Fruit fly (Drosophila melanogaster): ENCODE data around the gene CG31546.

Gene CG31546

DNA sequence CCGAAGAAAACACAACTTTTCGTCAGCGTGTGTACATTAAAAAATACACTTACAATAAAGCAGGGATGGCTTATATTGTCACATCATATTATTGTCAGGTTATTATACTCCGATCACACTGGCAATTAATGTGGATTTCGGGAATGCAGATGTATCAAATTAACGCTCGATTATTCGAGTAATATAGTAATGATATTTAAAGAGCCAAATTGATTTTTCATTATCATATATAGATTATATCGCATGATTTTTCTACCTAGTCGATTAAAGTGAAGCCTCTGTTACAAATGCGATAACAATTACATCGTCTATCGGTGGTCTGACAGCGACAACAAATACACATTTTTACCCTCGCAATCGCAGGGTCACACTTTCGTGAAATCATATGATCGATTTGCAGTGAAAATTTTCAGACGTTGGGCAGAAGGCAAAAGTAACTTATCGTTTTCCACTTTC, 44.0 kb downstream of the CG31546 start, which contains the start of the genes noi and Vha26 (continued):
- TF ChIP-seq CG6765 (GFP tag; optimal IDR thresholded peaks at IDR 0.05) (no peak), CG4328 (GFP tag; optimal IDR thresholded peaks at IDR 0.05) (no peak), CG32772 (GFP tag; IDR thresholded peaks at IDR 0.05) (no peak), bab2 (GFP tag; optimal IDR thresholded peaks at IDR 0.05) (peak; percentile 10), CG10462 (GFP tag; optimal IDR thresholded peaks at IDR 0.05) (no peak), br (optimal IDR thresholded peaks at IDR 0.05) (no peak), CG18619 (GFP tag; optimal IDR thresholded peaks at IDR 0.05) (peak; percentile 20), CG30431 (GFP tag; optimal IDR thresholded peaks at IDR 0.05) (no peak), knrl (GFP tag; IDR thresholded peaks at IDR 0.05; ENCODE audit: partially characterized antibody) (peak; percentile 74), odd (GFP tag; optimal IDR thresholded peaks at IDR 0.05) (no peak), org-1 (GFP tag; optimal IDR thresholded peaks at IDR 0.05) (no peak), CG13296 (GFP tag; optimal IDR thresholded peaks at IDR 0.05) (peak; percentile 7), her (GFP tag; optimal IDR thresholded peaks at IDR 0.05) (no peak), Fer2 (tag; optimal IDR thresholded peaks at IDR 0.05) (peak; percentile 8), dpn (GFP tag; optimal IDR thresholded peaks at IDR 0.05) (peak; percentile 16 to 21), p53 (GFP tag; optimal IDR thresholded peaks at IDR 0.05) (no peak), ab (GFP tag; optimal IDR thresholded peaks at IDR 0.05) (no peak), CG10366 (GFP tag; IDR thresholded peaks at IDR 0.05) (no peak), CG8281 (tag; optimal IDR thresholded peaks at IDR 0.05) (no peak), CG4282 (GFP tag; optimal IDR thresholded peaks at IDR 0.05) (no peak), Asciz (GFP tag; optimal IDR thresholded peaks at IDR 0.05) (no peak), Hey (tag; optimal IDR thresholded peaks at IDR 0.05) (no peak), Scr (GFP tag; IDR thresholded peaks at IDR 0.05; ENCODE audit: partially characterized antibody) (peak; percentile 65), gsb-n (tag; optimal IDR thresholded peaks at IDR 0.05) (no peak), CG18764 (GFP tag; optimal IDR thresholded peaks at IDR 0.05) (peak; percentile 29), MBD-R2 (GFP tag; IDR thresholded peaks at IDR 0.05) (peak; percentile 61), salm (tag; optimal IDR thresholded peaks at IDR 0.05) (no peak), ken (GFP tag; IDR thresholded peaks at IDR 0.05) (no peak), CG1233 (GFP tag; optimal IDR thresholded peaks at IDR 0.05) (no peak), CG8388 (GFP tag; optimal IDR thresholded peaks at IDR 0.05) (no peak), danr (GFP tag; IDR thresholded peaks at IDR 0.05) (no peak), Hand (GFP tag; optimal IDR thresholded peaks at IDR 0.05) (no peak), CG11247 (GFP tag; IDR thresholded peaks at IDR 0.05) (no peak), hb (GFP tag; IDR thresholded peaks at IDR 0.05; ENCODE audit: partially characterized antibody) (peak; percentile 59; the same call in 1 of the 3 replicates), seq (GFP tag; IDR thresholded peaks at IDR 0.05) (no peak), Dll (GFP tag; IDR thresholded peaks at IDR 0.05; ENCODE audit: partially characterized antibody) (peak; percentile 62; the same call in 2 of the 4 replicates), Ptx1 (GFP tag; IDR thresholded peaks at IDR 0.05) (no peak), CG5180 (GFP tag; optimal IDR thresholded peaks at IDR 0.05) (no peak), prd (optimal IDR thresholded peaks at IDR 0.05) (no peak), prd (GFP tag; IDR thresholded peaks at IDR 0.05) (peak; percentile 29; the same call in 1 of the 3 replicates), Meics (GFP tag; optimal IDR thresholded peaks at IDR 0.05) (peak; percentile 2), E2f1 (GFP tag; IDR thresholded peaks at IDR 0.05) (no peak), ato (GFP tag; IDR thresholded peaks at IDR 0.05; ENCODE audit: partially characterized antibody) (no peak), gcm2 (GFP tag; optimal IDR thresholded peaks at IDR 0.05) (no peak), CG11456 (GFP tag; IDR thresholded peaks at IDR 0.05) (no peak), CG3838 (GFP tag; optimal IDR thresholded peaks at IDR 0.05) (no peak), CG1024 (GFP tag; IDR thresholded peaks at IDR 0.05) (peak; percentile 74), hkb (optimal IDR thresholded peaks at IDR 0.05) (no peak), hkb (GFP tag; IDR thresholded peaks at IDR 0.05) (no peak), CG10565 (GFP tag; optimal IDR thresholded peaks at IDR 0.05) (no peak), CG8089 (GFP tag; optimal IDR thresholded peaks at IDR 0.05) (no peak), Hmx (GFP tag; optimal IDR thresholded peaks at IDR 0.05) (no peak), yki (optimal IDR thresholded peaks at IDR 0.05) (no peak)
